Fruit fly (Drosophila melanogaster): ENCODE data around the gene CG43092.

The CG43092 gene

DNA sequence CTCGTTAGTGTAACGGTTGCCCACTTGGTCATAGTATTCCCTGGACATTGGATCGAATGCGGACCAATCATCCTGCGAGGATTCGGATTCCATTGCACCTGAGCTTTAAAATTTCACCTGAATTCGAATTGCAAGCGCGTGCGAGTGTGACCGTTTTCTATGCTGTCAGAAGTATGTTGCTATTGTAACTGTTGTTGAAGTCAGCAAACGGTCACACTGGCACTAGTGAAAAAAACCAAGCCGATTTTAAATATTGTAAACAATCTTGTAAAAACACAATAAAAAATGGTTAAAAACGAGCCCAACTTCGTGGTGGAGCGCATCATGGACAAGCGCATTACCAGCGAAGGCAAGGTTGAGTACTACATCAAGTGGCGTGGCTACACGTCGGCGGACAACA is 24.0 kb downstream of the CG43092 start, which contains the start of the genes vret and HP1c (continued):
- TF ChIP-seq nau (GFP tag; optimal IDR thresholded peaks at IDR 0.05) (no peak), CG15696 (tag; optimal IDR thresholded peaks at IDR 0.05) (no peak), fd64A (GFP tag; optimal IDR thresholded peaks at IDR 0.05) (no peak), CG2129 (GFP tag; IDR thresholded peaks at IDR 0.05; ENCODE audit: partially characterized antibody) (no peak), Dek (tag; optimal IDR thresholded peaks at IDR 0.05) (no peak), Drgx (GFP tag; IDR thresholded peaks at IDR 0.05) (no peak), Ets65A (GFP tag) (peak; percentile 84), bab2 (GFP tag; optimal IDR thresholded peaks at IDR 0.05) (no peak), HHEX (GFP tag; optimal IDR thresholded peaks at IDR 0.05) (no peak), row (GFP tag; IDR thresholded peaks at IDR 0.05) (no peak), CG3726 (GFP tag; IDR thresholded peaks at IDR 0.05) (no peak), CkIIα-i1 (GFP tag; IDR thresholded peaks at IDR 0.05) (no peak), Scr (GFP tag; IDR thresholded peaks at IDR 0.05; ENCODE audit: partially characterized antibody) (peak; percentile 38; the same call in 1 of the 2 replicates), HLHmδ (GFP tag; optimal IDR thresholded peaks at IDR 0.05) (no peak), CG18764 (GFP tag; optimal IDR thresholded peaks at IDR 0.05) (no peak), tx (GFP tag; optimal IDR thresholded peaks at IDR 0.05) (no peak), slp2 (GFP tag; optimal IDR thresholded peaks at IDR 0.05) (no peak), Atf3 (GFP tag; optimal IDR thresholded peaks at IDR 0.05) (no peak), Optix (GFP tag; IDR thresholded peaks at IDR 0.05) (no peak), zen (tag; optimal IDR thresholded peaks at IDR 0.05) (no peak), CG6683 (GFP tag; optimal IDR thresholded peaks at IDR 0.05) (no peak), CG12104 (GFP tag; optimal IDR thresholded peaks at IDR 0.05) (no peak), chn (GFP tag; optimal IDR thresholded peaks at IDR 0.05) (no peak), CG9817 (tag; optimal IDR thresholded peaks at IDR 0.05) (no peak), CG10366 (GFP tag; IDR thresholded peaks at IDR 0.05) (no peak), ara (GFP tag; IDR thresholded peaks at IDR 0.05) (no peak), CG17568 (GFP tag; optimal IDR thresholded peaks at IDR 0.05) (no peak), CG15269 (tag; optimal IDR thresholded peaks at IDR 0.05) (no peak), CG6765 (GFP tag; optimal IDR thresholded peaks at IDR 0.05) (no peak), CG10209 (GFP tag; optimal IDR thresholded peaks at IDR 0.05) (no peak), fru (optimal IDR thresholded peaks at IDR 0.05) (no peak), mirr (GFP tag; optimal IDR thresholded peaks at IDR 0.05) (no peak), CG6854 (GFP tag; optimal IDR thresholded peaks at IDR 0.05) (no peak), jing (GFP tag; optimal IDR thresholded peaks at IDR 0.05) (no peak), CTCF (GFP tag; optimal IDR thresholded peaks at IDR 0.05) (peak; percentile 42), fd96Cb (tag; optimal IDR thresholded peaks at IDR 0.05) (no peak), E2f1 (GFP tag; IDR thresholded peaks at IDR 0.05) (no peak), CG9437 (GFP tag; optimal IDR thresholded peaks at IDR 0.05) (no peak), chinmo (GFP tag; IDR thresholded peaks at IDR 0.05; ENCODE audit: partially characterized antibody) (no peak), lola (GFP tag; optimal IDR thresholded peaks at IDR 0.05) (no peak), CG17912 (GFP tag; optimal IDR thresholded peaks at IDR 0.05) (no peak), sug (tag; optimal IDR thresholded peaks at IDR 0.05) (no peak), CG6254 (GFP tag; optimal IDR thresholded peaks at IDR 0.05) (no peak), CG6272 (GFP tag; IDR thresholded peaks at IDR 0.05) (no peak), CG12942 (GFP tag; optimal IDR thresholded peaks at IDR 0.05) (no peak), Ada2b (GFP tag; IDR thresholded peaks at IDR 0.05) (no peak), CG18619 (GFP tag; optimal IDR thresholded peaks at IDR 0.05) (no peak), CG4617 (GFP tag; optimal IDR thresholded peaks at IDR 0.05; ENCODE audit: borderline replicate concordance) (peak; percentile 69), dmrt99B (tag; optimal IDR thresholded peaks at IDR 0.05) (no peak), CG14710 (tag; optimal IDR thresholded peaks at IDR 0.05) (peak; percentile 95), pum (GFP tag; optimal IDR thresholded peaks at IDR 0.05) (no peak), pfk (GFP tag; optimal IDR thresholded peaks at IDR 0.05) (no peak)

Data from whole organism, embryonic.